Fruit fly (Drosophila melanogaster) whole organism, embryonic: ENCODE data around the gene CG6163.

ENCODE experiments used
- Asciz ChIP-seq: fragments of 200-800 bp; sonication (Bioruptor generic); optimal IDR thresholded peaks from 2 replicates; lab custom pipeline; 2017; ENCODE audit warnings: missing biosample characterization, mild to moderate bottlenecking, missing genetic modification characterization, missing genetic modification reagents
- Bdp1 ChIP-seq: fragments of 200-800 bp; sonication (Bioruptor generic); optimal IDR thresholded peaks from 3 replicates; lab custom pipeline; 2016; ENCODE audit warnings: missing biosample characterization, missing genetic modification characterization
- Blimp-1 ChIP-seq: fragments of 200-800 bp; sonication (Bioruptor generic); optimal IDR thresholded peaks from 3 replicates; lab custom pipeline; 2018; ENCODE audit warnings: missing biosample characterization, missing genetic modification characterization, mild to moderate bottlenecking, moderate library complexity, missing genetic modification reagents
- CG11093 ChIP-seq: fragments of 200-800 bp; sonication (Bioruptor generic); IDR thresholded peaks from 3 replicates; pipeline ENCODE4 v1.3.6; 2022; ENCODE audit warnings: missing biosample characterization, missing genetic modification characterization
- CG11247 ChIP-seq: fragments of 200-800 bp; sonication (Bioruptor generic); IDR thresholded peaks from 2 replicates; pipeline ENCODE4 v1.3.6; 2022; ENCODE audit warnings: missing biosample characterization, missing genetic modification characterization
- CG14710 ChIP-seq: fragments of 200-800 bp; sonication (Bioruptor generic); optimal IDR thresholded peaks from 3 replicates; lab custom pipeline; 2019; ENCODE audit warnings: missing biosample characterization, mild to moderate bottlenecking, missing genetic modification characterization, moderate library complexity
- CG15011 ChIP-seq: fragments of 200-800 bp; sonication (Bioruptor generic); optimal IDR thresholded peaks from 3 replicates; lab custom pipeline; 2018; ENCODE audit warnings: missing biosample characterization, mild to moderate bottlenecking, missing genetic modification characterization
- CG15479 ChIP-seq: fragments of 200-800 bp; sonication (Bioruptor generic); optimal IDR thresholded peaks from 3 replicates; lab custom pipeline; 2019; ENCODE audit warnings: missing biosample characterization, mild to moderate bottlenecking, missing genetic modification characterization, moderate library complexity
- CG15514 ChIP-seq: fragments of 200-800 bp; sonication (Bioruptor generic); optimal IDR thresholded peaks from 3 replicates; lab custom pipeline; 2017; ENCODE audit warnings: missing biosample characterization, missing genetic modification characterization, mild to moderate bottlenecking, moderate library complexity, missing genetic modification reagents
- CG15696 ChIP-seq: fragments of 200-800 bp; sonication (Bioruptor generic); optimal IDR thresholded peaks from 2 replicates; lab custom pipeline; 2019; ENCODE audit warnings: missing biosample characterization, mild to moderate bottlenecking, missing genetic modification characterization, moderate library complexity
- CG17361 ChIP-seq: fragments of 200-800 bp; sonication (Bioruptor generic); IDR thresholded peaks from 3 replicates; pipeline ENCODE4 v1.3.6; 2022; ENCODE audit warnings: missing biosample characterization, missing genetic modification characterization
- CG17568 ChIP-seq: fragments of 200-800 bp; sonication (Bioruptor generic); optimal IDR thresholded peaks from 2 replicates; lab custom pipeline; 2018; ENCODE audit warnings: missing biosample characterization, mild to moderate bottlenecking, missing genetic modification characterization, moderate library complexity
- CG18262 ChIP-seq: fragments of 200-800 bp; optimal IDR thresholded peaks from 3 replicates; lab custom pipeline; 2019; ENCODE audit warnings: missing biosample characterization, mild to moderate bottlenecking, missing genetic modification characterization, moderate library complexity
- CG2199 ChIP-seq: fragments of 200-800 bp; sonication (Bioruptor generic); IDR thresholded peaks from 3 replicates; pipeline ENCODE4 v1.3.6; 2022; ENCODE audit warnings: missing biosample characterization, missing genetic modification characterization
- CG3281 ChIP-seq: fragments of 200-800 bp; sonication (Bioruptor generic); optimal IDR thresholded peaks from 3 replicates; lab custom pipeline; 2017; ENCODE audit warnings: missing biosample characterization, mild to moderate bottlenecking, missing genetic modification characterization
- CG3407 ChIP-seq: fragments of 200-800 bp; sonication (Bioruptor generic); optimal IDR thresholded peaks from 2 replicates; lab custom pipeline; 2018; ENCODE audit warnings: missing biosample characterization, mild to moderate bottlenecking, missing genetic modification characterization
- CG4282 ChIP-seq: fragments of 200-800 bp; sonication (Bioruptor generic); optimal IDR thresholded peaks from 2 replicates; lab custom pipeline; 2016; ENCODE audit warnings: missing biosample characterization, missing genetic modification characterization
- CG6272 ChIP-seq: fragments of 200-800 bp; sonication (Bioruptor generic); IDR thresholded peaks from 2 replicates; pipeline ENCODE4 v1.3.6; 2022; ENCODE audit warnings: missing biosample characterization, missing genetic modification characterization
- CG6854 ChIP-seq: fragments of 200-800 bp; sonication (Bioruptor generic); optimal IDR thresholded peaks from 3 replicates; lab custom pipeline; 2017; ENCODE audit warnings: missing biosample characterization, mild to moderate bottlenecking, missing genetic modification characterization
- CG7745 ChIP-seq: fragments of 200-800 bp; sonication (Bioruptor generic); optimal IDR thresholded peaks from 2 replicates; lab custom pipeline; 2018; ENCODE audit warnings: missing biosample characterization, mild to moderate bottlenecking, missing genetic modification characterization, moderate library complexity
- CG8478 ChIP-seq: fragments of >200 bp; optimal IDR thresholded peaks from 2 replicates; lab custom pipeline; 2018
- CG9797 ChIP-seq: fragments of 200-800 bp; sonication (Bioruptor generic); optimal IDR thresholded peaks from 3 replicates; lab custom pipeline; 2018; ENCODE audit warnings: missing biosample characterization, mild to moderate bottlenecking, missing genetic modification characterization
- CG9817 ChIP-seq: fragments of 200-800 bp; sonication (Bioruptor generic); optimal IDR thresholded peaks from 2 replicates; lab custom pipeline; 2018; ENCODE audit warnings: missing biosample characterization, mild to moderate bottlenecking, missing genetic modification characterization, moderate library complexity
- CTCF ChIP-seq: fragments of 200-800 bp; sonication (Bioruptor generic); optimal IDR thresholded peaks from 2 replicates; lab custom pipeline; 2017; ENCODE audit warnings: missing biosample characterization, mild to moderate bottlenecking, missing genetic modification characterization, moderate library complexity
- Dip3 ChIP-seq: fragments of 200-800 bp; sonication (Bioruptor generic); optimal IDR thresholded peaks from 3 replicates; lab custom pipeline; 2016; ENCODE audit warnings: missing biosample characterization, missing genetic modification characterization
- Dll ChIP-seq: fragments of 200-800 bp; sonication (Bioruptor generic); IDR thresholded peaks from 4 replicates; pipeline ENCODE4 v1.3.6; 2022; ENCODE audit warnings: missing biosample characterization, missing genetic modification characterization; ENCODE audit not compliant: partially characterized antibody
- HHEX ChIP-seq: fragments of 200-800 bp; sonication (Bioruptor generic); optimal IDR thresholded peaks from 3 replicates; lab custom pipeline; 2017; ENCODE audit warnings: missing biosample characterization, mild to moderate bottlenecking, missing genetic modification characterization, missing genetic modification reagents
- HLHmδ ChIP-seq: fragments of 200-800 bp; sonication (Bioruptor generic); optimal IDR thresholded peaks from 2 replicates; lab custom pipeline; 2018; ENCODE audit warnings: missing biosample characterization, mild to moderate bottlenecking, missing genetic modification characterization, moderate library complexity
- Hey ChIP-seq: fragments of 200-800 bp; sonication (Bioruptor generic); optimal IDR thresholded peaks from 3 replicates; lab custom pipeline; 2018; ENCODE audit warnings: missing biosample characterization, mild to moderate bottlenecking, missing genetic modification characterization
- Hr3 ChIP-seq: fragments of 200-800 bp; sonication (Bioruptor generic); optimal IDR thresholded peaks from 3 replicates; lab custom pipeline; 2016; ENCODE audit warnings: missing biosample characterization, missing genetic modification characterization
- Mes4 ChIP-seq: fragments of 200-800 bp; sonication (Bioruptor generic); optimal IDR thresholded peaks from 2 replicates; lab custom pipeline; 2016; ENCODE audit warnings: missing biosample characterization, missing genetic modification characterization
- NFAT ChIP-seq: fragments of 200-800 bp; sonication (Bioruptor generic); IDR thresholded peaks from 2 replicates; pipeline ENCODE4 v1.3.6; 2022; ENCODE audit warnings: missing biosample characterization, missing genetic modification characterization
- Neu2 ChIP-seq: fragments of 200-800 bp; sonication (Bioruptor generic); optimal IDR thresholded peaks from 3 replicates; lab custom pipeline; 2016; ENCODE audit warnings: missing biosample characterization, missing genetic modification characterization, borderline replicate concordance
- Nf-YC ChIP-seq: fragments of 200-800 bp; optimal IDR thresholded peaks from 3 replicates; lab custom pipeline; 2019; ENCODE audit warnings: missing biosample characterization, mild to moderate bottlenecking, missing genetic modification characterization, moderate library complexity
- PHDP ChIP-seq: fragments of 200-800 bp; sonication (Bioruptor generic); optimal IDR thresholded peaks from 3 replicates; lab custom pipeline; 2018; ENCODE audit warnings: missing biosample characterization, mild to moderate bottlenecking, missing genetic modification characterization, moderate library complexity
- Side ChIP-seq: fragments of 200-800 bp; sonication (Bioruptor generic); optimal IDR thresholded peaks from 2 replicates; lab custom pipeline; 2016; ENCODE audit warnings: missing biosample characterization, missing genetic modification characterization
- amos ChIP-seq: fragments of 200-800 bp; sonication (Bioruptor generic); IDR thresholded peaks from 2 replicates; pipeline ENCODE4 v1.3.6; 2022; ENCODE audit warnings: missing biosample characterization, missing genetic modification characterization; ENCODE audit not compliant: partially characterized antibody
- bowl ChIP-seq: fragments of 200-800 bp; sonication (Bioruptor generic); IDR thresholded peaks from 2 replicates; pipeline ENCODE4 v1.3.6; 2022; ENCODE audit warnings: missing biosample characterization, missing genetic modification characterization
- cas ChIP-seq: fragments of 200-800 bp; sonication (Bioruptor generic); IDR thresholded peaks from 2 replicates; pipeline ENCODE4 v1.3.6; 2022; ENCODE audit warnings: missing biosample characterization, missing genetic modification characterization
- chm ChIP-seq: fragments of 200-800 bp; sonication (Bioruptor generic); IDR thresholded peaks from 2 replicates; pipeline ENCODE4 v1.3.6; 2022; ENCODE audit warnings: missing biosample characterization, missing genetic modification characterization
- corto ChIP-seq: fragments of 200-800 bp; sonication (Bioruptor generic); optimal IDR thresholded peaks from 2 replicates; lab custom pipeline; 2016; ENCODE audit warnings: missing biosample characterization, mild to moderate bottlenecking, missing genetic modification characterization, moderate library complexity
- croc ChIP-seq: fragments of 200-800 bp; sonication (Bioruptor generic); conservative IDR thresholded peaks from 3 replicates; pipeline ENCODE4 v1.3.6; 2022; ENCODE audit warnings: missing biosample characterization, missing genetic modification characterization
- dan ChIP-seq: fragments of 200-800 bp; sonication (Bioruptor generic); IDR thresholded peaks from 2 replicates; pipeline ENCODE4 v1.3.6; 2022; ENCODE audit warnings: missing biosample characterization, missing genetic modification characterization
- ewg ChIP-seq: fragments of 200-800 bp; sonication (Bioruptor generic); optimal IDR thresholded peaks from 3 replicates; lab custom pipeline; 2017; ENCODE audit warnings: mild to moderate bottlenecking, missing biosample characterization, missing genetic modification reagents, missing genetic modification characterization
- hb ChIP-seq: fragments of 200-800 bp; sonication (Bioruptor generic); IDR thresholded peaks from 3 replicates; pipeline ENCODE4 v1.3.6; 2022; ENCODE audit warnings: missing biosample characterization, missing genetic modification characterization; ENCODE audit not compliant: partially characterized antibody
- lmd ChIP-seq: fragments of 200-800 bp; sonication (Bioruptor generic); IDR thresholded peaks from 2 replicates; pipeline ENCODE4 v1.3.6; 2022; ENCODE audit warnings: missing biosample characterization, missing genetic modification characterization
- maf-S ChIP-seq: fragments of 200-800 bp; sonication (Bioruptor generic); optimal IDR thresholded peaks from 2 replicates; lab custom pipeline; 2016; ENCODE audit warnings: missing biosample characterization, missing genetic modification characterization
- onecut ChIP-seq: fragments of 200-800 bp; sonication (Bioruptor generic); IDR thresholded peaks from 2 replicates; pipeline ENCODE4 v1.3.6; 2022; ENCODE audit warnings: missing biosample characterization, missing genetic modification characterization
- otp ChIP-seq: fragments of 200-800 bp; sonication (Bioruptor generic); IDR thresholded peaks from 3 replicates; pipeline ENCODE4, ENCODE4 v1.3.6; 2022; ENCODE audit warnings: missing biosample characterization, missing genetic modification characterization
- schlank ChIP-seq: fragments of 200-800 bp; sonication (Bioruptor generic); optimal IDR thresholded peaks from 2 replicates; lab custom pipeline; 2018; ENCODE audit warnings: missing biosample characterization, mild to moderate bottlenecking, missing genetic modification characterization
- unpg ChIP-seq: fragments of 200-800 bp; sonication (Bioruptor generic); optimal IDR thresholded peaks from 3 replicates; lab custom pipeline; 2018; ENCODE audit warnings: missing biosample characterization, mild to moderate bottlenecking, missing genetic modification characterization, moderate library complexity
- yki ChIP-seq: fragments of >200 bp; optimal IDR thresholded peaks from 3 replicates; lab custom pipeline; 2018
- zen2 ChIP-seq: fragments of 200-800 bp; sonication (Bioruptor generic); IDR thresholded peaks from 3 replicates; pipeline ENCODE4 v1.3.6; 2022; ENCODE audit warnings: missing biosample characterization, missing genetic modification characterization; ENCODE audit not compliant: partially characterized antibody

CG6163 gene

dm6 chr3L:11317464-11317863 lies 47.2 kb downstream of the CG6163 start:
- TF ChIP-seq CTCF (GFP tag; lab: Kevin White, UChicago) = peak; percentile 7
- TF ChIP-seq cas (GFP tag; lab: Robert Waterston, UW) = no peak
- peak; percentile 35 for TF ChIP-seq CG15011 (GFP tag; lab: Kevin White, UChicago)
- TF ChIP-seq CG6272 (GFP tag; lab: Robert Waterston, UW) = no peak
- TF ChIP-seq onecut = no peak
- no peak for TF ChIP-seq ewg (GFP tag; lab: Kevin White, UChicago)
- TF ChIP-seq CG7745 (tag; lab: Kevin White, UChicago) = no peak
- TF ChIP-seq Dll (GFP tag; lab: Robert Waterston, UW) = no peak
- TF ChIP-seq HLHmδ = no peak
- no peak for TF ChIP-seq CG3281 (GFP tag; lab: Kevin White, UChicago)
- TF ChIP-seq CG4282 (GFP tag; lab: Kevin White, UChicago) = no peak
- no peak for TF ChIP-seq corto (GFP tag; lab: Kevin White, UChicago)
- TF ChIP-seq CG9817 (tag; lab: Kevin White, UChicago) = no peak
- peak; percentile 23 for TF ChIP-seq CG3407 (GFP tag; lab: Kevin White, UChicago)
- TF ChIP-seq yki (lab: Kevin White, UChicago) = no peak
- TF ChIP-seq CG14710 = no peak
- TF ChIP-seq Neu2 (GFP tag; lab: Kevin White, UChicago) = no peak
- 0 out of 2 replicates have a peak, but pooled peaks have one; percentile 40 for TF ChIP-seq chm
- TF ChIP-seq Mes4 = no peak
- TF ChIP-seq bowl (GFP tag; lab: Robert Waterston, UW) = no peak
- TF ChIP-seq CG9797 (GFP tag; lab: Kevin White, UChicago) = no peak
- TF ChIP-seq HHEX (GFP tag; lab: Kevin White, UChicago) = peak; percentile 1
- no peak for TF ChIP-seq CG6854 (GFP tag; lab: Kevin White, UChicago)
- no peak for TF ChIP-seq zen2 (GFP tag; lab: Robert Waterston, UW)
- TF ChIP-seq otp (GFP tag; lab: Robert Waterston, UW) = no peak
- no peak for TF ChIP-seq CG15514 (GFP tag; lab: Kevin White, UChicago)
- TF ChIP-seq CG15479 (GFP tag; lab: Kevin White, UChicago) = no peak
- TF ChIP-seq CG15696 (tag; lab: Kevin White, UChicago) = peak; percentile 43
- no peak for TF ChIP-seq NFAT
- no peak for TF ChIP-seq CG11247 (GFP tag; lab: Robert Waterston, UW)
- TF ChIP-seq Blimp-1 = peak; percentile 15
- TF ChIP-seq Side = no peak
- no peak for TF ChIP-seq amos (GFP tag; lab: Robert Waterston, UW)
- TF ChIP-seq unpg (GFP tag; lab: Kevin White, UChicago) = peak; percentile 25
- TF ChIP-seq Asciz (GFP tag; lab: Kevin White, UChicago) = peak; percentile 29
- TF ChIP-seq dan = no peak
- TF ChIP-seq CG2199 (GFP tag; lab: Robert Waterston, UW) = no peak
- TF ChIP-seq Nf-YC (tag; lab: Kevin White, UChicago) = no peak
- no peak for TF ChIP-seq lmd (GFP tag; lab: Robert Waterston, UW)
- TF ChIP-seq CG17361 (GFP tag; lab: Robert Waterston, UW) = no peak
- no peak for TF ChIP-seq Hey (tag; lab: Kevin White, UChicago)
- TF ChIP-seq croc (GFP tag; lab: Robert Waterston, UW) = no peak
- TF ChIP-seq hb = no peak
- TF ChIP-seq CG18262 (tag; lab: Kevin White, UChicago) = no peak
- TF ChIP-seq CG17568 = peak; percentile 3
- no peak for TF ChIP-seq CG8478 (lab: Kevin White, UChicago)
- no peak for TF ChIP-seq schlank (tag; lab: Kevin White, UChicago)
- no peak for TF ChIP-seq Hr3 (GFP tag; lab: Kevin White, UChicago)
- TF ChIP-seq maf-S = no peak
- peak; percentile 20 for TF ChIP-seq PHDP (tag; lab: Kevin White, UChicago)
- TF ChIP-seq Dip3 (GFP tag; lab: Kevin White, UChicago) = no peak
- no peak for TF ChIP-seq Bdp1 (GFP tag; lab: Kevin White, UChicago)
- no peak for TF ChIP-seq CG11093
